Fruit fly (Drosophila melanogaster) whole organism, embryonic: ENCODE data around the gene AP-1-2beta.

Experiments
- CG15073 ChIP-seq: fragments of 200-800 bp; sonication (Bioruptor generic); optimal IDR thresholded peaks from 2 replicates; lab custom pipeline; 2016; ENCODE audit warnings: missing biosample characterization, missing genetic modification characterization
- CG17829 ChIP-seq: fragments of 200-800 bp; optimal IDR thresholded peaks from 2 replicates; lab custom pipeline; 2019; ENCODE audit warnings: missing biosample characterization, mild to moderate bottlenecking, missing genetic modification characterization, moderate library complexity
- HLHmδ ChIP-seq: fragments of 200-800 bp; sonication (Bioruptor generic); optimal IDR thresholded peaks from 2 replicates; lab custom pipeline; 2018; ENCODE audit warnings: missing biosample characterization, mild to moderate bottlenecking, missing genetic modification characterization, moderate library complexity
- chinmo ChIP-seq: fragments of 200-800 bp; sonication (Bioruptor generic); IDR thresholded peaks from 4 replicates; pipeline ENCODE4 v1.3.6; 2022; ENCODE audit warnings: missing biosample characterization, missing genetic modification characterization; ENCODE audit not compliant: partially characterized antibody
- crol ChIP-seq: fragments of 200-800 bp; sonication (Bioruptor generic); IDR thresholded peaks from 2 replicates; pipeline ENCODE4 v1.3.6; 2022; ENCODE audit warnings: missing biosample characterization, missing genetic modification characterization
- ewg ChIP-seq: fragments of 200-800 bp; sonication (Bioruptor generic); optimal IDR thresholded peaks from 3 replicates; lab custom pipeline; 2017; ENCODE audit warnings: mild to moderate bottlenecking, missing biosample characterization, missing genetic modification reagents, missing genetic modification characterization
- kni ChIP-seq: fragments of 200-800 bp; sonication (Bioruptor generic); optimal IDR thresholded peaks from 3 replicates; lab custom pipeline; 2017; ENCODE audit warnings: mild to moderate bottlenecking, missing biosample characterization, missing genetic modification reagents, missing genetic modification characterization
- org-1 ChIP-seq: fragments of 200-800 bp; sonication (Bioruptor generic); optimal IDR thresholded peaks from 2 replicates; lab custom pipeline; 2017; ENCODE audit warnings: missing biosample characterization, missing genetic modification characterization
- tll ChIP-seq, 2 experiments: fragments of 200-800 bp in 1 of 2; fragments of >200 bp in 1 of 2; sonication (Bioruptor generic) in 1 of 2; optimal IDR thresholded peaks; 2 replicates each; lab custom pipeline; 2017 to 2019; ENCODE audit warnings: missing biosample characterization in 2 of 2, missing genetic modification characterization in 2 of 2, mild to moderate bottlenecking in 1 of 2, moderate library complexity in 1 of 2

The AP-1-2beta gene

dm6 chrX:19783457-19783856, 52.7 kb downstream of the AP-1-2beta start, which contains the start of gene zld (continued):
- 0 out of 4 replicates have a peak, but pooled peaks have one; percentile 53 for TF ChIP-seq chinmo (GFP tag; lab: Robert Waterston, UW)
- TF ChIP-seq CG15073 (GFP tag; lab: Kevin White, UChicago): no peak
- no peak for TF ChIP-seq crol (GFP tag; lab: Robert Waterston, UW)
- peak in 1 of 2 experiments; percentile 32 for TF ChIP-seq tll (GFP tag; optimal IDR thresholded peaks at IDR 0.05; lab: Kevin White, UChicago)
- peak; percentile 25 for TF ChIP-seq HLHmδ
- TF ChIP-seq kni (GFP tag; lab: Kevin White, UChicago): peak; percentile 15
- peak; percentile 49 for TF ChIP-seq CG17829 (tag; lab: Kevin White, UChicago)
- peak; percentile 73 for TF ChIP-seq ewg (GFP tag; lab: Kevin White, UChicago)
- TF ChIP-seq org-1 (GFP tag; lab: Kevin White, UChicago): no peak
